Worm (Caenorhabditis elegans) whole organism, dauer: ENCODE data around the gene F47B8.4.

Experiments
- unc-62 ChIP-seq: sonication (generic microtip); optimal IDR thresholded peaks from 2 replicates; lab custom pipeline; 2017; ENCODE audit warnings: missing biosample characterization, missing genetic modification reagents, missing genetic modification characterization

F47B8.4 gene

ce11 chrV:14341672-14342071 lies 17.2 kb upstream of the F47B8.4 start, which contains the start of gene F47B8.10:
F47B8.10 (plus strand) TSS chrV:14341972.
- no peak for TF ChIP-seq unc-62 (GFP tag; lab: Kevin White, UChicago)

- no peak for TF ChIP-seq unc-62 (GFP tag; lab: Kevin White, UChicago)
Observed at ce11 chrV:14336655-14337054, 12.2 kb upstream of the F47B8.4 start, which contains the start of gene srm-6. srm-6 (plus strand) TSS chrV:14336955.

- TF ChIP-seq unc-62 (GFP tag; lab: Kevin White, UChicago), result no peak
Observed at ce11 chrV:14334901-14335300, 10.4 kb upstream of the F47B8.4 start, which contains the start of gene srm-5. srm-5 (plus strand) TSS chrV:14335201.

ce11 chrV:14333116-14333515 lies 8.6 kb upstream of the F47B8.4 start, which contains the start of gene srm-4:
srm-4 (plus strand) TSS chrV:14333416.
- TF ChIP-seq unc-62 (GFP tag; lab: Kevin White, UChicago), result no peak

ce11 chrV:14331477-14331876 lies 7.0 kb upstream of the F47B8.4 start, which contains the start of gene F47B8.8:
F47B8.8 (plus strand) TSS chrV:14331733.
- no peak for TF ChIP-seq unc-62 (GFP tag; lab: Kevin White, UChicago)

- TF ChIP-seq unc-62 (GFP tag; lab: Kevin White, UChicago), result no peak
Observed at ce11 chrV:14328806-14329205, 4.3 kb upstream of the F47B8.4 start, which contains the start of gene pepm-1. pepm-1 (plus strand) TSS chrV:14329106.

ce11 chrV:14327776-14328175 lies 3.3 kb upstream of the F47B8.4 start, which contains the start of gene F47B8.5:
F47B8.5 (minus strand) TSS chrV:14327876.
- no peak for TF ChIP-seq unc-62 (GFP tag; lab: Kevin White, UChicago)

- no peak for TF ChIP-seq unc-62 (GFP tag; lab: Kevin White, UChicago)
Observed at ce11 chrV:14322743-14323142, 1.7 kb downstream of the F47B8.4 start, which contains the start of gene F47B8.3. F47B8.3 (minus strand) TSS chrV:14323003.

- TF ChIP-seq unc-62 (GFP tag; lab: Kevin White, UChicago), result no peak
Observed at ce11 chrV:14320730-14321319, 3.6 kb downstream of the F47B8.4 start.

- no peak for TF ChIP-seq unc-62 (GFP tag; lab: Kevin White, UChicago)
Observed at ce11 chrV:14320246-14320645, 4.2 kb downstream of the F47B8.4 start, which contains the start of gene F47B8.14. F47B8.14 (plus strand) TSS chrV:14320546.

ce11 chrV:14319101-14319781 lies 5.2 kb downstream of the F47B8.4 start, which contains the start of gene F47B8.13:
F47B8.13 (minus strand) TSS chrV:14319731.
- TF ChIP-seq unc-62 (GFP tag; lab: Kevin White, UChicago), result no peak

- no peak for TF ChIP-seq unc-62 (GFP tag; lab: Kevin White, UChicago)
Observed at ce11 chrV:14317621-14318020, 6.9 kb downstream of the F47B8.4 start.

- TF ChIP-seq unc-62 (GFP tag; lab: Kevin White, UChicago), result no peak
Observed at ce11 chrV:14317204-14317603, 7.3 kb downstream of the F47B8.4 start.

- no peak for TF ChIP-seq unc-62 (GFP tag; lab: Kevin White, UChicago)
Observed at ce11 chrV:14316525-14316924, 7.9 kb downstream of the F47B8.4 start, which contains the start of gene F47B8.2. F47B8.2 (minus strand) TSS chrV:14316625.

ce11 chrV:14314236-14314635 lies 10.2 kb downstream of the F47B8.4 start, which contains the start of gene F47B8.1:
F47B8.1 (minus strand) TSS chrV:14314336.
- no peak for TF ChIP-seq unc-62 (GFP tag; lab: Kevin White, UChicago)

ce11 chrV:14312695-14313094 lies 11.8 kb downstream of the F47B8.4 start, which contains the start of gene F14D7.8:
F14D7.8 (minus strand) TSS chrV:14312795.
- TF ChIP-seq unc-62 (GFP tag; lab: Kevin White, UChicago), result no peak
